Worm (Caenorhabditis elegans): ENCODE results near the gene cTel55X.1.

cTel55X.1 gene

ce11 chrX:17674313-17674712, 40.4 kb upstream of the cTel55X.1 start:
- no peak for TF ChIP-seq C04F5.9 (tag; optimal IDR thresholded peaks at IDR 0.05)
- no peak for TF ChIP-seq ztf-11 (tag; optimal IDR thresholded peaks at IDR 0.05)
- TF ChIP-seq ces-1 (GFP tag; optimal IDR thresholded peaks at IDR 0.05): no peak
- TF ChIP-seq jun-1 (tag; optimal IDR thresholded peaks at IDR 0.05): no peak
- TF ChIP-seq fkh-4 (tag; optimal IDR thresholded peaks at IDR 0.05; ENCODE audit: borderline replicate concordance): no peak
- TF ChIP-seq nhr-77 (tag; optimal IDR thresholded peaks at IDR 0.05): no peak
- TF ChIP-seq C16A3.4 (tag; optimal IDR thresholded peaks at IDR 0.05): no peak
- TF ChIP-seq C34B4.2 (tag; optimal IDR thresholded peaks at IDR 0.05): no peak
- no peak for TF ChIP-seq isw-1 (GFP tag; IDR thresholded peaks at IDR 0.05)
- TF ChIP-seq fkh-8 (tag; optimal IDR thresholded peaks at IDR 0.05): no peak

DNA sequence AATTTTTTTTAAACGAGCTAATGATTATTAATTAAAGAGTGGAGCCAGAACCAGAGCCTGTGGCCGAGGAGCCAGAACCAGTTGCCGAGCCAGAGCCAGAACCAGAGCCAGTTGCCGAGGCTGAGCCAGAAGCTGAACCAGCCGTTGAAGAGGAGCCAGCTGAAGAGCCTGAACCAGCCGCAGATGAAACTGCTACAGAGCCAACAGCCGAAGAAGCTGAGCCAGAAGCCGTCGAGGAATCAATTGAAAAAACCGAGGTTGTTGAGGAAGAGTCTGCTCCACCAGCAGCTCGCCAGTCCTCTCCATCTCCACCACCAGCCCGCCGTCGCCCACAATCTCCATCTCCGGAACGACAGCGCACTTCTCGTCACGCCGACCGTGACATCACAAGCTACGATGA, 39.0 kb upstream of the cTel55X.1 start:
- TF ChIP-seq nhr-19 (GFP tag; conservative IDR thresholded peaks at IDR 0.05): no peak
- TF ChIP-seq hlh-4 (tag; optimal IDR thresholded peaks at IDR 0.05): no peak
- TF ChIP-seq aly-2 (tag; optimal IDR thresholded peaks at IDR 0.05): no peak
- TF ChIP-seq tlp-1 (tag; optimal IDR thresholded peaks at IDR 0.05): no peak
- TF ChIP-seq efl-3 (GFP tag; optimal IDR thresholded peaks at IDR 0.05): no peak
- TF ChIP-seq ceh-8 (GFP tag; optimal IDR thresholded peaks at IDR 0.05): no peak
- no peak for TF ChIP-seq pqm-1 (tag; optimal IDR thresholded peaks at IDR 0.05)
- no peak for TF ChIP-seq Y116A8C.19 (tag; optimal IDR thresholded peaks at IDR 0.05; ENCODE audit: borderline replicate concordance)
- TF ChIP-seq egl-13 (tag; optimal IDR thresholded peaks at IDR 0.05): no peak
- TF ChIP-seq irx-1 (tag; optimal IDR thresholded peaks at IDR 0.05): no peak
- no peak for TF ChIP-seq nhr-76 (tag; optimal IDR thresholded peaks at IDR 0.05)
- TF ChIP-seq pag-3 (tag; optimal IDR thresholded peaks at IDR 0.05; ENCODE audit: borderline replicate concordance, insufficient read depth): no peak
- no peak for TF ChIP-seq efl-1 (optimal IDR thresholded peaks at IDR 0.05)
- TF ChIP-seq efl-1 (GFP tag; optimal IDR thresholded peaks at IDR 0.05 in 1 of 2): no peak
- TF ChIP-seq ztf-11 (tag; optimal IDR thresholded peaks at IDR 0.05): no peak
- no peak for TF ChIP-seq hpl-2 (GFP tag; optimal IDR thresholded peaks at IDR 0.05)
- TF ChIP-seq snpc-4 (tag; optimal IDR thresholded peaks at IDR 0.05): no peak
- no peak for TF ChIP-seq unc-130 (tag; optimal IDR thresholded peaks at IDR 0.05)

DNA sequence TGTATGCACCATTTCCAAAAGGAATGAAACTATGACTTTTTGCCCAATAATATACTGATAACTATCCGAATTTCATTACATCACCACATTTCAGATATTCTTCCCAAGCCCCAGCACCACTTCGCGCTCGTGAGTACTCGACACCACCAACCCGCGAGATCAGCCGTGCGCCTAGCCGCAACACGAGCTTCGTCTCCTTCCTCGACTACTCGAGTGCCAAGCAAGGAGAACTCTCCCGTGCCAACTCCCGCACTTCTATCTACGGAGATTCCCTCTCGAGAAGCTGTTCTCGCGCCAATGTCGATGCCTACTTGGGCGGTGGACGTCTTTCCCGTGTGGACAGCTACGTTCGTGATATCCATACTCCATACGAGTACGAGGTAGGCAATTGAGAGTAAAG, 38.1 kb upstream of the cTel55X.1 start:
- no peak for TF ChIP-seq efl-1 (optimal IDR thresholded peaks at IDR 0.05)
- peak in 1 of 2 experiments; percentile 89 for TF ChIP-seq efl-1 (GFP tag; optimal IDR thresholded peaks at IDR 0.05 in 1 of 2)
- TF ChIP-seq pag-3 (tag; optimal IDR thresholded peaks at IDR 0.05; ENCODE audit: borderline replicate concordance, insufficient read depth): no peak

- TF ChIP-seq nhr-11 (tag; optimal IDR thresholded peaks at IDR 0.05) (no peak), nhr-76 (tag; optimal IDR thresholded peaks at IDR 0.05) (no peak), tlp-1 (tag; optimal IDR thresholded peaks at IDR 0.05) (no peak), unc-62 (GFP tag; optimal IDR thresholded peaks at IDR 0.05) (no peak), zag-1 (tag; optimal IDR thresholded peaks at IDR 0.05) (no peak), ceh-63 (GFP tag; optimal IDR thresholded peaks at IDR 0.05) (no peak), ets-5 (GFP tag; IDR thresholded peaks at IDR 0.05) (no peak), skn-1 (tag; optimal IDR thresholded peaks at IDR 0.05) (no peak), ztf-4 (tag; optimal IDR thresholded peaks at IDR 0.05) (no peak), efl-1 (optimal IDR thresholded peaks at IDR 0.05) (no peak), efl-1 (GFP tag; optimal IDR thresholded peaks at IDR 0.05 in 1 of 2) (no peak), xbp-1 (tag; optimal IDR thresholded peaks at IDR 0.05) (no peak), pax-3 (tag; optimal IDR thresholded peaks at IDR 0.05) (no peak), irx-1 (tag; optimal IDR thresholded peaks at IDR 0.05) (no peak), snpc-4 (tag; optimal IDR thresholded peaks at IDR 0.05) (no peak), nhr-85 (tag) (no peak), sup-37 (GFP tag; optimal IDR thresholded peaks at IDR 0.05) (no peak), hlh-17 (GFP tag; optimal IDR thresholded peaks at IDR 0.05; ENCODE audit: borderline replicate concordance) (no peak), aly-2 (tag; optimal IDR thresholded peaks at IDR 0.05) (no peak), egl-13 (tag; optimal IDR thresholded peaks at IDR 0.05) (no peak)
These were observed 33.2 kb upstream of the cTel55X.1 start for ce11 chrX:17681534-17681933.

All from whole organism, L1 larva.